Fruit fly (Drosophila melanogaster) whole organism, embryonic: ENCODE results near the gene CG4658.

Experiments
- CG10147 ChIP-seq: fragments of 200-800 bp; sonication (Bioruptor generic); optimal IDR thresholded peaks from 2 replicates; lab custom pipeline; 2019; ENCODE audit warnings: missing biosample characterization, mild to moderate bottlenecking, missing genetic modification characterization, moderate library complexity
- CG10366 ChIP-seq: fragments of 200-800 bp; sonication (Bioruptor generic); IDR thresholded peaks from 2 replicates; pipeline ENCODE4 v1.3.6; 2022; ENCODE audit warnings: missing biosample characterization, missing genetic modification characterization
- CG13296 ChIP-seq: fragments of 200-800 bp; sonication (Bioruptor generic); optimal IDR thresholded peaks from 3 replicates; lab custom pipeline; 2018; ENCODE audit warnings: missing biosample characterization, mild to moderate bottlenecking, missing genetic modification characterization
- CG14441 ChIP-seq: fragments of 200-800 bp; sonication (Bioruptor generic); IDR thresholded peaks from 2 replicates; pipeline ENCODE4 v1.3.6; 2022; ENCODE audit warnings: missing biosample characterization, missing genetic modification characterization
- CG15601 ChIP-seq: fragments of 200-800 bp; sonication (Bioruptor generic); optimal IDR thresholded peaks from 3 replicates; lab custom pipeline; 2019; ENCODE audit warnings: missing biosample characterization, mild to moderate bottlenecking, missing genetic modification characterization, moderate library complexity
- CG16815 ChIP-seq: fragments of 200-800 bp; sonication (Bioruptor generic); optimal IDR thresholded peaks from 3 replicates; lab custom pipeline; 2017; ENCODE audit warnings: missing biosample characterization, mild to moderate bottlenecking, missing genetic modification characterization
- CG17802 ChIP-seq: fragments of 200-800 bp; sonication (Bioruptor generic); optimal IDR thresholded peaks from 2 replicates; lab custom pipeline; 2018; ENCODE audit warnings: missing biosample characterization, mild to moderate bottlenecking, missing genetic modification characterization, moderate library complexity
- CG18619 ChIP-seq: fragments of 200-800 bp; sonication (Bioruptor generic); optimal IDR thresholded peaks from 3 replicates; lab custom pipeline; 2017; ENCODE audit warnings: missing biosample characterization, mild to moderate bottlenecking, missing genetic modification characterization
- CG18764 ChIP-seq: fragments of 200-800 bp; sonication (Bioruptor generic); optimal IDR thresholded peaks from 3 replicates; lab custom pipeline; 2016; ENCODE audit warnings: missing biosample characterization, missing genetic modification characterization
- CG2129 ChIP-seq: fragments of 200-800 bp; sonication (Bioruptor generic); IDR thresholded peaks from 2 replicates; pipeline ENCODE4 v1.3.6; 2022; ENCODE audit warnings: missing biosample characterization, missing genetic modification characterization; ENCODE audit not compliant: partially characterized antibody
- CG30020 ChIP-seq: fragments of 200-800 bp; optimal IDR thresholded peaks from 2 replicates; lab custom pipeline; 2019; ENCODE audit warnings: missing biosample characterization, mild to moderate bottlenecking, missing genetic modification characterization, moderate library complexity
- CG31365 ChIP-seq: fragments of 200-800 bp; sonication (Bioruptor generic); optimal IDR thresholded peaks from 2 replicates; lab custom pipeline; 2018; ENCODE audit warnings: missing biosample characterization, mild to moderate bottlenecking, missing genetic modification characterization
- CG32532 ChIP-seq: fragments of 200-800 bp; sonication (Bioruptor generic); IDR thresholded peaks from 2 replicates; pipeline ENCODE4 v1.3.6; 2022; ENCODE audit warnings: missing biosample characterization, missing genetic modification characterization
- CG42726 ChIP-seq: fragments of 200-800 bp; sonication (Bioruptor generic); IDR thresholded peaks from 2 replicates; pipeline ENCODE4 v1.3.6; 2022; ENCODE audit warnings: missing biosample characterization, missing genetic modification characterization; ENCODE audit not compliant: partially characterized antibody
- CG6654 ChIP-seq: fragments of 200-800 bp; sonication (Bioruptor generic); optimal IDR thresholded peaks from 2 replicates; lab custom pipeline; 2017; ENCODE audit warnings: missing biosample characterization, mild to moderate bottlenecking, missing genetic modification characterization
- CG7786 ChIP-seq: fragments of 200-800 bp; sonication (Bioruptor generic); optimal IDR thresholded peaks from 2 replicates; lab custom pipeline; 2016; ENCODE audit warnings: missing biosample characterization, missing genetic modification characterization
- CG7839 ChIP-seq: fragments of 200-800 bp; sonication (Bioruptor generic); optimal IDR thresholded peaks from 3 replicates; lab custom pipeline; 2018; ENCODE audit warnings: missing biosample characterization, mild to moderate bottlenecking, missing genetic modification characterization, moderate library complexity
- CG9609 ChIP-seq: fragments of 200-800 bp; sonication (Bioruptor generic); optimal IDR thresholded peaks from 3 replicates; lab custom pipeline; 2016; ENCODE audit warnings: missing biosample characterization, missing genetic modification characterization
- Camta ChIP-seq: fragments of 200-800 bp; sonication (Bioruptor generic); optimal IDR thresholded peaks from 2 replicates; lab custom pipeline; 2016; ENCODE audit warnings: missing biosample characterization, missing genetic modification characterization
- CoRest ChIP-seq: fragments of 200-800 bp; sonication (Bioruptor generic); optimal IDR thresholded peaks from 3 replicates; lab custom pipeline; 2018; ENCODE audit warnings: missing biosample characterization, mild to moderate bottlenecking, missing genetic modification characterization, moderate library complexity
- H2.0 ChIP-seq: fragments of 200-800 bp; sonication (Bioruptor generic); IDR thresholded peaks from 2 replicates; pipeline ENCODE4 v1.3.6; 2022; ENCODE audit warnings: missing biosample characterization, missing genetic modification characterization
- HHEX ChIP-seq: fragments of 200-800 bp; sonication (Bioruptor generic); optimal IDR thresholded peaks from 3 replicates; lab custom pipeline; 2017; ENCODE audit warnings: missing biosample characterization, mild to moderate bottlenecking, missing genetic modification characterization, missing genetic modification reagents
- HmgD ChIP-seq: fragments of 200-800 bp; sonication (Bioruptor generic); optimal IDR thresholded peaks from 3 replicates; lab custom pipeline; 2016; ENCODE audit warnings: missing biosample characterization, missing genetic modification characterization
- Hr3 ChIP-seq: fragments of 200-800 bp; sonication (Bioruptor generic); optimal IDR thresholded peaks from 3 replicates; lab custom pipeline; 2016; ENCODE audit warnings: missing biosample characterization, missing genetic modification characterization
- Hr39 ChIP-seq: fragments of >200 bp; optimal IDR thresholded peaks from 2 replicates; lab custom pipeline; 2017
- MESR4 ChIP-seq: fragments of 200-800 bp; sonication (Bioruptor generic); optimal IDR thresholded peaks from 2 replicates; lab custom pipeline; 2018; ENCODE audit warnings: missing biosample characterization, mild to moderate bottlenecking, missing genetic modification characterization, moderate library complexity
- Max ChIP-seq: fragments of 200-800 bp; sonication (Bioruptor generic); optimal IDR thresholded peaks from 2 replicates; lab custom pipeline; 2016; ENCODE audit warnings: missing biosample characterization, mild to moderate bottlenecking, missing genetic modification characterization
- Myb ChIP-seq: fragments of 200-800 bp; sonication (Bioruptor generic); optimal IDR thresholded peaks from 2 replicates; lab custom pipeline; 2016; ENCODE audit warnings: missing biosample characterization, missing genetic modification characterization
- Nf-YA ChIP-seq: fragments of 200-800 bp; sonication (Bioruptor generic); IDR thresholded peaks from 2 replicates; pipeline ENCODE4 v1.3.6; 2022; ENCODE audit warnings: missing biosample characterization, missing genetic modification characterization
- Oli ChIP-seq: fragments of 200-800 bp; sonication (Bioruptor generic); optimal IDR thresholded peaks from 2 replicates; lab custom pipeline; 2018; ENCODE audit warnings: missing biosample characterization, mild to moderate bottlenecking, missing genetic modification characterization, moderate library complexity
- Ravus ChIP-seq: fragments of 200-800 bp; sonication (Bioruptor generic); IDR thresholded peaks from 2 replicates; pipeline ENCODE4 v1.3.6; 2022; ENCODE audit warnings: missing biosample characterization, missing genetic modification characterization
- Rx ChIP-seq: fragments of 200-800 bp; sonication (Bioruptor generic); IDR thresholded peaks from 2 replicates; pipeline ENCODE4 v1.3.6; 2022; ENCODE audit warnings: missing biosample characterization, missing genetic modification characterization
- Sry-β ChIP-seq: fragments of 200-800 bp; sonication (Bioruptor generic); optimal IDR thresholded peaks from 2 replicates; lab custom pipeline; 2018; ENCODE audit warnings: missing biosample characterization, mild to moderate bottlenecking, missing genetic modification characterization, moderate library complexity
- Vsx1 ChIP-seq: fragments of 200-800 bp; sonication (Bioruptor generic); optimal IDR thresholded peaks from 2 replicates; lab custom pipeline; 2017; ENCODE audit warnings: missing biosample characterization, mild to moderate bottlenecking, missing genetic modification characterization, missing genetic modification reagents
- bcd ChIP-seq: fragments of 200-800 bp; sonication (Bioruptor generic); optimal IDR thresholded peaks from 2 replicates; lab custom pipeline; 2017; ENCODE audit warnings: missing biosample characterization, mild to moderate bottlenecking, missing genetic modification characterization
- cad ChIP-seq: fragments of >200 bp; optimal IDR thresholded peaks from 2 replicates; lab custom pipeline; 2017; ENCODE audit warnings: missing biosample characterization, missing genetic modification characterization
- chinmo ChIP-seq: fragments of 200-800 bp; sonication (Bioruptor generic); IDR thresholded peaks from 4 replicates; pipeline ENCODE4 v1.3.6; 2022; ENCODE audit warnings: missing biosample characterization, missing genetic modification characterization; ENCODE audit not compliant: partially characterized antibody
- dm ChIP-seq: fragments of 200-800 bp; sonication (Bioruptor generic); optimal IDR thresholded peaks from 3 replicates; lab custom pipeline; 2016; ENCODE audit warnings: missing biosample characterization, missing genetic modification characterization
- dmrt99B ChIP-seq: fragments of 200-800 bp; sonication (Bioruptor generic); optimal IDR thresholded peaks from 2 replicates; lab custom pipeline; 2018; ENCODE audit warnings: missing biosample characterization, mild to moderate bottlenecking, missing genetic modification characterization, moderate library complexity
- grn ChIP-seq: fragments of 200-800 bp; sonication (Bioruptor generic); optimal IDR thresholded peaks from 3 replicates; lab custom pipeline; 2017; ENCODE audit warnings: missing biosample characterization, missing genetic modification characterization
- h ChIP-seq: fragments of >200 bp; optimal IDR thresholded peaks from 2 replicates; lab custom pipeline; 2017
- her ChIP-seq: fragments of 200-800 bp; sonication (Bioruptor generic); optimal IDR thresholded peaks from 2 replicates; lab custom pipeline; 2016; ENCODE audit warnings: missing biosample characterization, missing genetic modification characterization
- hkb ChIP-seq, 2 experiments: fragments of 200-800 bp in 1 of 2; fragments of >200 bp in 1 of 2; sonication (Bioruptor generic) in 1 of 2; IDR thresholded peaks in 1 of 2; optimal IDR thresholded peaks in 1 of 2; 2 replicates each; pipeline versions ENCODE4 v1.3.6 to Lab custom; 2017 to 2022; ENCODE audit warnings: missing biosample characterization in 1 of 2, missing genetic modification characterization in 1 of 2
- jumu ChIP-seq: fragments of 200-800 bp; sonication (Bioruptor generic); optimal IDR thresholded peaks from 3 replicates; lab custom pipeline; 2016; ENCODE audit warnings: missing biosample characterization, missing genetic modification characterization
- mam ChIP-seq: fragments of 200-800 bp; sonication (Bioruptor generic); optimal IDR thresholded peaks from 3 replicates; lab custom pipeline; 2016; ENCODE audit warnings: missing biosample characterization, missing genetic modification characterization
- p53 ChIP-seq: fragments of 200-800 bp; sonication (Bioruptor generic); optimal IDR thresholded peaks from 2 replicates; lab custom pipeline; 2016; ENCODE audit warnings: missing biosample characterization, missing genetic modification characterization
- sc ChIP-seq, 3 experiments: fragments of >200 bp in 2 of 3; fragments of 200-800 bp in 1 of 3; sonication (Bioruptor generic) in 1 of 3; optimal IDR thresholded peaks; 2 replicates in 2 of 3; 3 replicates in 1 of 3; lab custom pipeline; 2017; ENCODE audit warnings: mild to moderate bottlenecking in 1 of 3, missing biosample characterization in 1 of 3, missing genetic modification characterization in 1 of 3, missing genetic modification reagents in 1 of 3
- sob ChIP-seq: fragments of 200-800 bp; sonication (Bioruptor generic); IDR thresholded peaks from 2 replicates; pipeline ENCODE4 v1.3.6; 2022; ENCODE audit warnings: missing biosample characterization, missing genetic modification characterization
- usp ChIP-seq: fragments of >200 bp; optimal IDR thresholded peaks from 2 replicates; lab custom pipeline; 2017; ENCODE audit warnings: missing biosample characterization, missing genetic modification characterization
- yki ChIP-seq: fragments of >200 bp; optimal IDR thresholded peaks from 3 replicates; lab custom pipeline; 2018
- z ChIP-seq: fragments of 200-800 bp; sonication (Bioruptor generic); IDR thresholded peaks from 3 replicates; pipeline ENCODE4 v1.3.6; 2022; ENCODE audit warnings: missing biosample characterization, missing genetic modification characterization

The CG4658 gene

DNA sequence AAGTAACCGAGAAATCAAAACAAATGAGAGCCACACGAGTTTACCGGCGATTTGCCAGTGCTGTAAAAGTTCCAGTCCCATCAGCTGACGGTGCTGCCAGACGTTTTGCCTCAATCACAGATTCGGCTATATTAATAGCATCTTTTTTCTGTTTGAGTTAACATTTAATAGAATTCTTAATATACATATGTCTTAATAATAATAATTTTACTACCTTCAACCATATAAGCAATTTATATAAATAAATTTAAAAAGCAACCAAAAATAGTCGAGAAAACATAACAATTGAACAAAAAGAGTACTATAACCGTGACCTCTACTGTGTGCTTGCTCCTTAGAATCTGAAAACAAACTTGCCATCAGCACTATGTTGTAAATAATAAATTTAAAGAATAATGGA is 2.8 kb upstream of the CG4658 start, which contains the start of the genes CG13126 and CG4709 (continued):
- TF ChIP-seq HHEX (GFP tag; lab: Kevin White, UChicago) (peak; percentile 92), p53 (no peak), CG7786 (GFP tag; lab: Kevin White, UChicago) (peak; percentile 9), CG30020 (peak; percentile 78), Oli (peak; percentile 92), dmrt99B (tag; lab: Kevin White, UChicago) (peak; percentile 94), sob (GFP tag; lab: Robert Waterston, UW) (peak; percentile 91), CG10147 (peak; percentile 88), CG13296 (GFP tag; lab: Kevin White, UChicago) (peak; percentile 91), bcd (GFP tag; lab: Kevin White, UChicago) (peak; percentile 93), jumu (no peak), CG32532 (GFP tag; lab: Robert Waterston, UW) (peak; percentile 92), CG10366 (GFP tag; lab: Robert Waterston, UW) (peak; percentile 87), Nf-YA (peak; percentile 71), Hr3 (GFP tag; lab: Kevin White, UChicago) (peak; percentile 89), hkb (optimal IDR thresholded peaks at IDR 0.05; lab: Kevin White, UChicago) (no peak), hkb (GFP tag; IDR thresholded peaks at IDR 0.05; lab: Robert Waterston, UW) (peak; percentile 91), usp (no peak), CG14441 (GFP tag; lab: Robert Waterston, UW) (peak; percentile 86), CG15601 (tag; lab: Kevin White, UChicago) (peak; percentile 90), CoRest (tag; lab: Kevin White, UChicago) (peak; percentile 93), Myb (GFP tag; lab: Kevin White, UChicago) (no peak), Ravus (GFP tag; lab: Robert Waterston, UW) (peak; percentile 67), her (no peak), CG18619 (GFP tag; lab: Kevin White, UChicago) (peak; percentile 87), CG7839 (tag; lab: Kevin White, UChicago) (peak; percentile 94), CG42726 (GFP tag; lab: Robert Waterston, UW) (no peak), CG18764 (GFP tag; lab: Kevin White, UChicago) (peak; percentile 86), mam (peak; percentile 46), grn (GFP tag; lab: Kevin White, UChicago) (peak; percentile 37), Hr39 (lab: Kevin White, UChicago) (no peak), CG6654 (GFP tag; lab: Kevin White, UChicago) (peak; percentile 73), CG31365 (tag; lab: Kevin White, UChicago) (peak; percentile 41), Rx (GFP tag; lab: Robert Waterston, UW) (peak; percentile 60), dm (GFP tag; lab: Kevin White, UChicago) (peak; percentile 20), cad (GFP tag; lab: Kevin White, UChicago) (no peak), MESR4 (peak; percentile 23), Max (peak; percentile 92), sc (optimal IDR thresholded peaks at IDR 0.05; lab: Kevin White, UChicago) (no peak), sc (GFP tag; optimal IDR thresholded peaks at IDR 0.05; lab: Kevin White, UChicago) (peak; percentile 82), h (no peak), CG2129 (GFP tag; lab: Robert Waterston, UW) (no peak), H2.0 (GFP tag; lab: Robert Waterston, UW) (peak; percentile 82), z (no peak), Vsx1 (GFP tag; lab: Kevin White, UChicago) (peak; percentile 86), CG9609 (GFP tag; lab: Kevin White, UChicago) (no peak), CG16815 (peak; percentile 80), HmgD (no peak), Sry-β (GFP tag; lab: Kevin White, UChicago) (peak; percentile 61), chinmo (GFP tag; lab: Robert Waterston, UW) (no peak), CG17802 (tag; lab: Kevin White, UChicago) (peak; percentile 73), Camta (GFP tag; lab: Kevin White, UChicago) (peak; percentile 41), yki (no peak)
